Worm (Caenorhabditis elegans) whole organism, L3 larva: Measurements from ENCODE around the gene F38B7.17.
A peak's percentile ranks its signal among the peaks of the same experiment; 100 is the strongest.

ENCODE experiments used
- ceh-9 ChIP-seq: sonication (generic microtip); optimal IDR thresholded peaks from 2 replicates; lab custom pipeline; 2018; ENCODE audit warnings: missing biosample characterization, missing genetic modification characterization
- egl-5 ChIP-seq: fragments of 150-350 bp; optimal IDR thresholded peaks from 2 replicates; lab custom pipeline; 2017; ENCODE audit warnings: missing biosample characterization, missing genetic modification reagents, missing genetic modification characterization, inconsistent platforms
- elt-3 ChIP-seq, 3 experiments: fragments of 150-350 bp in 1 of 3; sonication (generic microtip) in 2 of 3; optimal IDR thresholded peaks; 2 replicates in 2 of 3; 4 replicates in 1 of 3; lab custom pipeline; 2014 to 2017; ENCODE audit warnings: missing biosample characterization in 3 of 3, missing genetic modification characterization in 3 of 3
- nhr-11 ChIP-seq: fragments of 150-350 bp; optimal IDR thresholded peaks from 2 replicates; lab custom pipeline; 2014; ENCODE audit warnings: missing biosample characterization, missing genetic modification characterization
- nhr-25 ChIP-seq: sonication (generic microtip); optimal IDR thresholded peaks from 2 replicates; lab custom pipeline; 2017; ENCODE audit warnings: missing biosample characterization, missing genetic modification characterization
- nhr-76 ChIP-seq: fragments of 150-350 bp; sonication (generic microtip); optimal IDR thresholded peaks from 5 replicates; lab custom pipeline; 2014; ENCODE audit warnings: missing biosample characterization, missing genetic modification characterization
- ztf-11 ChIP-seq: fragments of 150-350 bp; optimal IDR thresholded peaks from 2 replicates; lab custom pipeline; 2014; ENCODE audit warnings: missing biosample characterization, missing genetic modification characterization

DNA sequence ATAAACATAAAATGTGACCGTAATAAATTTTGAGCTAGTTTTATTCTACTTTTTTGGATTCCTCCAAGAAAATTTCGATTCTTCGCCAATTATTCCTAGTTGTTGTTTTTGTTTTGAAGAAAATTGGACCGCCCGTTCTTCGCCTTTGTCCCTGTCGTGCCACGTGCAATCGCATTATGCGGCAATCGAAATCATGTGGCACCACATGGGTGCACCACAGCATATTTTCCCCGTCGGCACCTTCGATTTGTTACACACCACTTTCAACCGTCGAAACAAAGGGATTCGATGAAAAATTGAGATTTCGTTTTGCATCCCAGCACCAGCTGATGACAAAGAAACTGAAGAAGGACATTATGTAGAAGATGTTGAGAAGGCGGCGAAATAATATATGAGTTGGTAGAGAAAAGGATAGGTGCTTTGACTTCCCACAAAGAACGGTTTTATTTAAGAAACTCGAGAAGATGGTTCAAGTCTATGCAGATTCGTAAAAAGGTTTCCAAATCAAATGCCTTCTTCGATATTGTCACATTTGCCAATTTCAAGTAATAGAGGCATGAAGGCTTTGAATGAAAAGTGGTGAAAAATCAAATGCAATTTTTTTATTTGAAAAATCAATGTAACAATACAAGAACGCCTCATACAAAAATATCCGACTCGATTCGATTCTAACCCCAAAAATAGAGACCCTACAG, 20.0 kb downstream of the F38B7.17 start:
- TF ChIP-seq elt-3 (tag; optimal IDR thresholded peaks at IDR 0.05; lab: Kevin White, UChicago) (no peak), egl-5 (tag; lab: Kevin White, UChicago) (no peak), ceh-9 (tag; lab: Kevin White, UChicago) (no peak), nhr-25 (peak; percentile 0), nhr-76 (tag; lab: Kevin White, UChicago) (no peak), nhr-11 (no peak), ztf-11 (tag; lab: Kevin White, UChicago) (no peak)
